Worm (Caenorhabditis elegans): ENCODE data around the gene C55A6.4.

DNA sequence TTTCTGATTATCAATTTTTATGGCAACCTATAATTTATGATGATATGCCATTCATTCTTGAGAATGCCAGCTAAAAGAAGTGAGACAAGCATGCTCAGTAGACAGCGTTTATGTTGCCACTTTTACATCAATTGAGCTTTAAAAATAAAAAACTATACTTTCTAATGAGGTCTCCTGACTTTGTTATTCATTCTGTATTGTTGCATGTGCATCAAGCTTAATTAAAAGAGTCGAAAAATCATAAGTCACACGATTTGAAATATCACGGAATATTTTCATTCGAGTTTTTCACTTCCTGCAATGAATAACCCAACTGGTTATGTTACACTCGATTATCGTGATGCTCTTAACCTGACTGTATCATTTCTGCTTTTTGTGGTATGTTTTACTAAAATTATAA lies 45.0 kb upstream of the C55A6.4 start, which contains the start of gene srx-86:
- TF ChIP-seq med-1 (GFP tag; optimal IDR thresholded peaks at IDR 0.05; ENCODE audit: insufficient read depth) (no peak), flt-1 (GFP tag; IDR thresholded peaks at IDR 0.05) (no peak), cog-1 (tag; optimal IDR thresholded peaks at IDR 0.05) (no peak), T22C8.4 (GFP tag; IDR thresholded peaks at IDR 0.05) (no peak), ztf-23 (GFP tag; IDR thresholded peaks at IDR 0.05) (no peak), klf-2 (GFP tag; conservative IDR thresholded peaks at IDR 0.05) (no peak), ztf-29 (GFP tag; IDR thresholded peaks at IDR 0.05) (no peak), ref-1 (GFP tag; conservative IDR thresholded peaks at IDR 0.05) (no peak), tab-1 (GFP tag; IDR thresholded peaks at IDR 0.05) (no peak)

Data from whole organism, midembryonic.